Worm (Caenorhabditis elegans) whole organism, L4 larva: ENCODE results near the gene tre-3.

ENCODE experiments used
- R02D3.7 ChIP-seq: fragments of 150-350 bp; sonication (generic microtip); optimal IDR thresholded peaks from 3 replicates; lab custom pipeline; 2014; ENCODE audit warnings: missing biosample characterization, missing genetic modification characterization
- T20F7.1 ChIP-seq: fragments of 200-800 bp; sonication (Bioruptor generic); optimal IDR thresholded peaks from 2 replicates; lab custom pipeline; 2018; ENCODE audit warnings: mild to moderate bottlenecking, missing genetic modification characterization, missing compliant biosample characterization
- ZK546.5 ChIP-seq, 2 experiments: sonication (generic microtip); optimal IDR thresholded peaks; 2 replicates each; lab custom pipeline; 2017; ENCODE audit warnings: missing biosample characterization in 2 of 2, missing genetic modification characterization in 2 of 2
- aha-1 ChIP-seq: fragments of 150-350 bp; peaks from one replicate; lab custom pipeline; 2014; ENCODE audit warnings: missing biosample characterization, missing genetic modification characterization
- ceh-82 ChIP-seq: sonication (generic microtip); optimal IDR thresholded peaks from 2 replicates; lab custom pipeline; 2017; ENCODE audit warnings: missing biosample characterization, missing genetic modification characterization
- daf-12 ChIP-seq: fragments of 150-350 bp; optimal IDR thresholded peaks from 2 replicates; lab custom pipeline; 2014; ENCODE audit warnings: missing biosample characterization, missing genetic modification reagents, missing genetic modification characterization
- dpl-1 ChIP-seq: fragments of 150-350 bp; optimal IDR thresholded peaks from 2 replicates; lab custom pipeline; 2014; ENCODE audit warnings: missing biosample characterization, missing genetic modification reagents, missing genetic modification characterization
- nhr-10 ChIP-seq: fragments of 150-350 bp; optimal IDR thresholded peaks from 2 replicates; lab custom pipeline; 2014; ENCODE audit warnings: missing biosample characterization, missing genetic modification characterization
- nhr-25 ChIP-seq: sonication (generic microtip); optimal IDR thresholded peaks from 2 replicates; lab custom pipeline; 2017; ENCODE audit warnings: missing genetic modification characterization, mild to moderate bottlenecking, missing compliant biosample characterization, antibody characterized with exemption, moderate library complexity, borderline replicate concordance; ENCODE audit not compliant: insufficient read depth

- TF ChIP-seq dpl-1 (GFP tag; lab: Kevin White, UChicago) (no peak), nhr-25 (tag; lab: Kevin White, UChicago) (no peak), nhr-10 (tag; lab: Kevin White, UChicago) (no peak), ceh-82 (tag; lab: Kevin White, UChicago) (no peak), daf-12 (tag; lab: Kevin White, UChicago) (no peak), ZK546.5 (tag; optimal IDR thresholded peaks at IDR 0.05; lab: Kevin White, UChicago) (no peak), R02D3.7 (no peak), T20F7.1 (GFP tag; lab: Kevin White, UChicago) (no peak), aha-1 (tag; lab: Kevin White, UChicago) (no peak)
These were observed 38.7 kb downstream of the tre-3 start for ce11 chrV:11677030-11677429.
